Worm (Caenorhabditis elegans): Measurements from ENCODE around the gene Y46G5A.18.

The Y46G5A.18 gene

DNA sequence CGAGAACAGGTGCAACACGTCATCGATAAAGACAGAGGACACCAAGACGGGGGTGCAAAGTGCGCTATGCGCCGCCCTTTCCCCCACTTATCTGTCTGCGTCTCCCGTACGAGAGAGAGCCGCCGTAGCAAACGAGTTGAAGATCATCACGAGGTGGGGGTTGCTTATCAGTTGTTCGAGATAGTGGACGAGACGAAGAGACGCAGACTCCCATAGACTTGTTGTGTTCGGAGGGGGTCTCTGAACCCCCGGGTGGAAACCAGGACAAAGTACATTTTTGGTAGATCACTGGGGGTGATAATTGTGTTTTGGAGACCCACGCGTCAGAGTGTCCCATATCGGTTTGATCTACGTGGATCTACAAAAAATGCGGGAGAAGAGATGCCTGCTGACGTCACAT lies 6.2 kb downstream of the Y46G5A.18 start (continued):
- TF ChIP-seq spr-1 (tag; optimal IDR thresholded peaks at IDR 0.05) (peak; percentile 72), ZK337.2 (GFP tag; IDR thresholded peaks at IDR 0.05) (no peak), mdl-1 (tag; optimal IDR thresholded peaks at IDR 0.05) (peak; percentile 54 to 92), tag-97 (GFP tag; IDR thresholded peaks at IDR 0.05) (no peak), zfp-3 (GFP tag; conservative IDR thresholded peaks at IDR 0.05) (peak; percentile 69; the same call in 1 of the 2 replicates), unc-39 (tag; optimal IDR thresholded peaks at IDR 0.05) (no peak), T20F7.1 (GFP tag; optimal IDR thresholded peaks at IDR 0.05) (no peak), madf-9 (GFP tag; conservative IDR thresholded peaks at IDR 0.05) (0 out of 2 replicates have a peak, but pooled peaks have one; percentile 47), F37D6.2 (tag; optimal IDR thresholded peaks at IDR 0.05) (no peak), nhr-237 (tag; optimal IDR thresholded peaks at IDR 0.05) (no peak), ceh-62 (tag; optimal IDR thresholded peaks at IDR 0.05) (no peak), ztf-7 (tag; optimal IDR thresholded peaks at IDR 0.05) (peak; percentile 16), cey-2 (tag; optimal IDR thresholded peaks at IDR 0.05; ENCODE audit: borderline replicate concordance, insufficient read depth) (peak; percentile 22), mep-1 (tag; optimal IDR thresholded peaks at IDR 0.05) (peak; percentile 77), ceh-32 (tag; optimal IDR thresholded peaks at IDR 0.05; ENCODE audit: poor library complexity) (no peak), nhr-102 (tag; optimal IDR thresholded peaks at IDR 0.05) (peak; percentile 91), sdz-12 (GFP tag; optimal IDR thresholded peaks at IDR 0.05) (no peak), spr-3 (GFP tag; optimal IDR thresholded peaks at IDR 0.05) (peak; percentile 80), egl-43 (GFP tag; IDR thresholded peaks at IDR 0.05) (peak; percentile 61), lir-3 (tag; optimal IDR thresholded peaks at IDR 0.05) (no peak), zag-1 (tag; optimal IDR thresholded peaks at IDR 0.05) (no peak), hif-1 (tag; optimal IDR thresholded peaks at IDR 0.05) (peak in 1 of 2 experiments; percentile 73), ama-1 (optimal IDR thresholded peaks at IDR 0.05) (no peak), ceh-44 (GFP tag; IDR thresholded peaks at IDR 0.05) (no peak), vab-7 (GFP tag; IDR thresholded peaks at IDR 0.05) (no peak), dmd-8 (GFP tag; IDR thresholded peaks at IDR 0.05) (no peak), madf-5 (GFP tag; IDR thresholded peaks at IDR 0.05) (no peak), Y105C5A.15 (GFP tag; IDR thresholded peaks at IDR 0.05) (no peak)

DNA sequence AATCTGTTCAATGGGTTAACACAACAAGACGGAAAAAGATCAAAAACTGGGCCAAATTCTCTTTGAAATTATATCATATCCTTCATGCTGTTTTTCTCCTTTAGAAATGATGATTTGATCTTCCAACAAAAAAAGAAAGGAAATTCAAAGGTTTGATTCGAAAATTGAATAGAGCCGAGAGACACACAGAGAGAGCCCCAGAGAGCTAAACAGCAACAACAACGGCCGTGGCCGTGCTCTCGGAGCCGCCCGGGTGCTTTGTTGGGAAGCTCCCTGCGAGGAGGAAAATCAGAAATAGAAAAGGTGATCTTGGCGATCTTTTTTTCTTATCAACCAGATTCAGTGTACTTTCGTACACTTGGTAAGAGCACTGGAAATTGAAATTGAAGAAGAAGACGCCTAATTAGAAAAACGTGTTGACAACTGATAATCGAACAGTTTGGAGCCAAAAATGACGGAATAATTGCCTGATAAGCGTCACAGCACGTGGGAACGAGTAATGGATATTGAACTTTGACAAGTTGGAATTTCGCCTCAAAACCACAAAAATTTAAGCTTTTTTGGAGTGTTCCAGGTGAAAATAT lies 7.8 kb downstream of the Y46G5A.18 start:
- no peak for TF ChIP-seq nhr-6 (tag; optimal IDR thresholded peaks at IDR 0.05)
- TF ChIP-seq tra-1 (GFP tag; IDR thresholded peaks at IDR 0.05): 0 out of 2 replicates have a peak, but pooled peaks have one; percentile 11
- TF ChIP-seq ztf-11 (tag; optimal IDR thresholded peaks at IDR 0.05): no peak
- no peak for TF ChIP-seq zag-1 (tag; optimal IDR thresholded peaks at IDR 0.05)
- peak; percentile 80 for TF ChIP-seq dmd-6 (GFP tag; IDR thresholded peaks at IDR 0.05)
- peak in 1 of 2 experiments; percentile 35 for TF ChIP-seq lsy-2 (tag; optimal IDR thresholded peaks at IDR 0.05)
- TF ChIP-seq ctbp-1 (GFP tag; IDR thresholded peaks at IDR 0.05): no peak; the same call in 1 of the 2 replicates
- no peak for TF ChIP-seq madf-5 (GFP tag; IDR thresholded peaks at IDR 0.05)
- peak; percentile 10; the same call in 1 of the 2 replicates for TF ChIP-seq snpc-1.2 (GFP tag; IDR thresholded peaks at IDR 0.05)
- peak; percentile 63 for TF ChIP-seq dve-1 (tag; optimal IDR thresholded peaks at IDR 0.05; ENCODE audit: insufficient read depth)
- TF ChIP-seq ceh-28 (tag; optimal IDR thresholded peaks at IDR 0.05): no peak
- TF ChIP-seq set-16 (GFP tag; IDR thresholded peaks at IDR 0.05): peak; percentile 50
- peak; percentile 32 for TF ChIP-seq nhr-77 (tag; optimal IDR thresholded peaks at IDR 0.05)
- peak; percentile 27 for TF ChIP-seq T20F7.1 (GFP tag; optimal IDR thresholded peaks at IDR 0.05)
- peak; percentile 36 for TF ChIP-seq nhr-28 (tag; optimal IDR thresholded peaks at IDR 0.05)
- 0 out of 2 replicates have a peak, but pooled peaks have one; percentile 15 for TF ChIP-seq lin-1 (GFP tag; IDR thresholded peaks at IDR 0.05)
- no peak for TF ChIP-seq aha-1 (tag)
- TF ChIP-seq Y48G9A.11 (GFP tag; IDR thresholded peaks at IDR 0.05): no peak
- TF ChIP-seq unc-62 (GFP tag; optimal IDR thresholded peaks at IDR 0.05 in 1 of 2): peak in 1 of 2 experiments; percentile 53
- no peak for TF ChIP-seq unc-62 (tag; optimal IDR thresholded peaks at IDR 0.05)
- TF ChIP-seq php-3 (GFP tag; IDR thresholded peaks at IDR 0.05): peak; percentile 58; the same call in 1 of the 2 replicates
- TF ChIP-seq mxl-3 (GFP tag; optimal IDR thresholded peaks at IDR 0.05): peak; percentile 53
- TF ChIP-seq mes-2 (tag; optimal IDR thresholded peaks at IDR 0.05; ENCODE audit: poor library complexity, severe bottlenecking): no peak
- TF ChIP-seq mxl-2 (GFP tag; conservative IDR thresholded peaks at IDR 0.05): no peak
- TF ChIP-seq ceh-62 (tag; optimal IDR thresholded peaks at IDR 0.05): no peak

All from whole organism, L4 larva.